Worm (Caenorhabditis elegans) whole organism, L4/young adult: ENCODE measurements around the gene dyf-2.

Source experiments
- W03F9.2 ChIP-seq: fragments of 150-350 bp; optimal IDR thresholded peaks from 2 replicates; lab custom pipeline; 2014; ENCODE audit warnings: missing biosample characterization, missing genetic modification characterization
- dao-5 ChIP-seq: sonication (generic microtip); optimal IDR thresholded peaks from 2 replicates; lab custom pipeline; 2016; ENCODE audit warnings: missing genotype, missing genetic modification characterization, moderate library complexity, missing compliant biosample characterization

DNA sequence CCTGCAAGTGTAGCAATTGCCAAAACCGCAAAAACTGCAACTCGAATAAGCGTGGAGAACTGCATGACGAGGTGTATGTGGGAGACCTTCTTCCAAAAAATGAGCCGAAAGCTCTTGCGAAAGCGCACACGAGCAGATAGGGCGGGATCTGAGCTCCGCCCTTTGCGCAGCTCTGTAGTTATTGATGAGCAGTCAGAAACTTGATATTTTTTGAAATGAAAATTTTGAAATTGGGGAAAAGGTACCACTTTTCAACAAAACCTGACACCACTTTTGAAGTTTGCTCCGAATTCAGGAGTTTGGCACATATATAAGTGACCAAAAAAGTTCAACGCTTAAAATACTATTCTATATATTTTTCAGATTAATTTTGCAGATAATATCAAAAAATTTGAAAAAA lies 18.5 kb downstream of the dyf-2 start, which contains the start of gene flp-15:
- TF ChIP-seq W03F9.2 (tag; lab: Kevin White, UChicago) = no peak
- no peak for TF ChIP-seq dao-5 (tag; lab: Kevin White, UChicago)
